Worm (Caenorhabditis elegans) whole organism, early embryonic: ENCODE results near the gene F54F7.14.

Source experiments
- aly-1 ChIP-seq: sonication (generic microtip); optimal IDR thresholded peaks from 2 replicates; lab custom pipeline; 2016; ENCODE audit warnings: missing genetic modification characterization, missing compliant biosample characterization
- ama-1 ChIP-seq: fragments of 150-350 bp; optimal IDR thresholded peaks from 2 replicates; lab custom pipeline; 2014
- ceh-13 ChIP-seq: fragments of 200-800 bp; sonication (Bioruptor generic); optimal IDR thresholded peaks from 2 replicates; lab custom pipeline; 2018; ENCODE audit warnings: mild to moderate bottlenecking, missing genetic modification characterization, missing compliant biosample characterization
- flt-1 ChIP-seq: fragments of 200-800 bp; sonication (Bioruptor generic); IDR thresholded peaks from 2 replicates; pipeline ENCODE4 v1.3.6; 2022; ENCODE audit warnings: missing genetic modification characterization, missing compliant biosample characterization
- hmbx-1 ChIP-seq: sonication (generic microtip); optimal IDR thresholded peaks from 2 replicates; lab custom pipeline; 2016; ENCODE audit warnings: mild to moderate bottlenecking, missing genetic modification characterization, missing compliant biosample characterization
- pes-1 ChIP-seq: fragments of 200-800 bp; sonication (Bioruptor generic); IDR thresholded peaks from 2 replicates; pipeline ENCODE4 v1.3.6; 2022; ENCODE audit warnings: missing genetic modification reagents, missing genetic modification characterization, missing compliant biosample characterization
- sea-1 ChIP-seq: fragments of 200-800 bp; sonication (Bioruptor generic); conservative IDR thresholded peaks from 2 replicates; pipeline ENCODE4 v1.3.6; 2022; ENCODE audit warnings: missing genetic modification characterization, missing compliant biosample characterization
- tra-4 ChIP-seq: sonication (generic microtip); optimal IDR thresholded peaks from 2 replicates; lab custom pipeline; 2017; ENCODE audit warnings: missing genetic modification characterization, missing compliant biosample characterization

- TF ChIP-seq tra-4 (tag; lab: Kevin White, UChicago), result no peak
- no peak for TF ChIP-seq ama-1 (lab: Kevin White, UChicago)
- no peak for TF ChIP-seq pes-1 (GFP tag; lab: Robert Waterston, UW)
- no peak for TF ChIP-seq aly-1 (tag; lab: Kevin White, UChicago)
- no peak for TF ChIP-seq flt-1
- TF ChIP-seq hmbx-1 (tag; lab: Kevin White, UChicago), result no peak
- no peak for TF ChIP-seq sea-1 (GFP tag; lab: Robert Waterston, UW)
- TF ChIP-seq ceh-13 (GFP tag; lab: Kevin White, UChicago), result no peak
Measured at ce11 chrX:11896708-11897107, 46.0 kb downstream of the F54F7.14 start.
